Fruit fly (Drosophila melanogaster) whole organism: ENCODE data around the gene gfzf.

Source experiments
- CG8478 ChIP-seq: fragments of >200 bp; optimal IDR thresholded peaks from 2 replicates; lab custom pipeline; 2018; ENCODE audit warnings: inconsistent platforms
- Dll ChIP-seq: fragments of >200 bp; optimal IDR thresholded peaks from 2 replicates; lab custom pipeline; 2017
- EcR ChIP-seq, 2 experiments: fragments of >200 bp; optimal IDR thresholded peaks; 2 replicates each; lab custom pipeline; 2017; ENCODE audit warnings: missing biosample characterization in 2 of 2, missing genetic modification characterization in 2 of 2, missing genetic modification reagents in 2 of 2
- psq ChIP-seq: fragments of >200 bp; optimal IDR thresholded peaks from 2 replicates; lab custom pipeline; 2017
- usp ChIP-seq: fragments of >200 bp; optimal IDR thresholded peaks from 2 replicates; lab custom pipeline; 2017; ENCODE audit warnings: missing biosample characterization, missing genetic modification characterization, mixed read lengths

- TF ChIP-seq usp = no peak
- TF ChIP-seq CG8478 (lab: Kevin White, UChicago) = no peak
- no peak for TF ChIP-seq psq (lab: Kevin White, UChicago)
- no peak for TF ChIP-seq EcR (GFP tag; optimal IDR thresholded peaks at IDR 0.05; lab: Kevin White, UChicago)
- no peak for TF ChIP-seq Dll (lab: Kevin White, UChicago)
Measured at dm6 chr3R:7159615-7160014, 8.8 kb upstream of the gfzf start.
